5 fruit fly cellular contexts compared by ENCODE assay signal in the genomic region with DNA sequence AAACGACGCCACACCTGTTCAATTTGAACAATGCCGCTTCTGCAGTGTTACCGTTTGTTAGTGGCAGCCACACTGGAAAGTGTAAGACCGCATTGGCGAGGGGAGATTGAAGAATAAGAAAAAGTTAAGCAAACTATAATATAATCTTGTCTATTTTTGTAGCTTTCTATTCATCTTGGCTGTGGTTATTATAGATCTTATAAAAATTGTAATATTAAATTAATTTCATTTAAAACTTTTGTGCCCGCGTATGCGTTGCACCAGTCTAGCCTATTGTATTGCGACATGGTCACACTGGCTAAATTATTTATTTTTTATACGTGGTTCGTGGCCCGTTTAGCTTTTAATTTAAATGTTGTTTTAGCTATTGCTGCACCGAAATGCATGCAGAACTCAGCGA.
A peak's percentile ranks its signal among the peaks of the same experiment; 100 is the strongest.
TF ChIP-seq lines count a peak whose summit lies in the region.

A gene (minus strand): TSS at position 64 of the 400 bp plus-strand sequence.
A gene (plus strand): TSS at position 272 of the 400 bp plus-strand sequence.

TF ChIP-seq in whole organism, adult, 20 proteins besides CTCF, POLR2A, EP300 and RAD21 (continued from another document):
- TF ChIP-seq CG1620 (GFP tag; optimal IDR thresholded peaks at IDR 0.05; lab: Kevin White, UChicago) (peak; percentile 44), ovo (GFP tag; optimal IDR thresholded peaks at IDR 0.05; lab: Kevin White, UChicago) (peak; percentile 15), Clk (GFP tag; optimal IDR thresholded peaks at IDR 0.05; lab: Kevin White, UChicago) (no peak)

TF ChIP-seq in whole organism, embryonic, 481 proteins besides CTCF, POLR2A, EP300 and RAD21 (continued from another document and continues in another):
- peak; percentile 86 for TF ChIP-seq Ptx1 (GFP tag; IDR thresholded peaks at IDR 0.05; lab: Robert Waterston, UW)
- TF ChIP-seq row (GFP tag; IDR thresholded peaks at IDR 0.05; lab: Robert Waterston, UW): peak; percentile 97
- no peak for TF ChIP-seq luna (GFP tag; optimal IDR thresholded peaks at IDR 0.05; lab: Kevin White, UChicago)
- TF ChIP-seq CG6854 (GFP tag; optimal IDR thresholded peaks at IDR 0.05; lab: Kevin White, UChicago): no peak
- TF ChIP-seq nau (GFP tag; optimal IDR thresholded peaks at IDR 0.05; lab: Kevin White, UChicago): no peak
- peak; percentile 38; the same call in 1 of the 2 replicates for TF ChIP-seq CG11085 (GFP tag; IDR thresholded peaks at IDR 0.05; lab: Robert Waterston, UW)
- TF ChIP-seq Awh (GFP tag; IDR thresholded peaks at IDR 0.05; lab: Robert Waterston, UW): peak; percentile 51; the same call in 1 of the 2 replicates
- no peak for TF ChIP-seq hb (GFP tag; IDR thresholded peaks at IDR 0.05; lab: Robert Waterston, UW; ENCODE audit: partially characterized antibody)
- peak; percentile 64 for TF ChIP-seq Rx (GFP tag; IDR thresholded peaks at IDR 0.05; lab: Robert Waterston, UW)
- peak; percentile 38 for TF ChIP-seq Meics (GFP tag; optimal IDR thresholded peaks at IDR 0.05; lab: Kevin White, UChicago)
- peak; percentile 43 for TF ChIP-seq fd96Cb (tag; optimal IDR thresholded peaks at IDR 0.05; lab: Kevin White, UChicago)
- no peak for TF ChIP-seq gce (GFP tag; IDR thresholded peaks at IDR 0.05; lab: Robert Waterston, UW)
- no peak for TF ChIP-seq CkIIα-i1 (GFP tag; IDR thresholded peaks at IDR 0.05; lab: Robert Waterston, UW)
- peak; percentile 92 for TF ChIP-seq CG9932 (GFP tag; IDR thresholded peaks at IDR 0.05; lab: Robert Waterston, UW)
- TF ChIP-seq Dref (GFP tag; IDR thresholded peaks at IDR 0.05; lab: Robert Waterston, UW): peak; percentile 32; the same call in 1 of the 2 replicates
- TF ChIP-seq CG1603 (tag; optimal IDR thresholded peaks at IDR 0.05; lab: Kevin White, UChicago): no peak
- TF ChIP-seq zf30C (GFP tag; optimal IDR thresholded peaks at IDR 0.05; lab: Kevin White, UChicago): no peak
- peak; percentile 86 for TF ChIP-seq CoRest (tag; optimal IDR thresholded peaks at IDR 0.05; lab: Kevin White, UChicago)
- TF ChIP-seq jumu (GFP tag; optimal IDR thresholded peaks at IDR 0.05; lab: Kevin White, UChicago): peak; percentile 57
- peak; percentile 74 for TF ChIP-seq CG10147 (GFP tag; optimal IDR thresholded peaks at IDR 0.05; lab: Kevin White, UChicago)
- peak; percentile 27 for TF ChIP-seq CG9437 (GFP tag; optimal IDR thresholded peaks at IDR 0.05; lab: Kevin White, UChicago)
- TF ChIP-seq Nf-YB (GFP tag; optimal IDR thresholded peaks at IDR 0.05; lab: Kevin White, UChicago): peak; percentile 31
- no peak for TF ChIP-seq CG11504 (tag; optimal IDR thresholded peaks at IDR 0.05; lab: Kevin White, UChicago)
- TF ChIP-seq grn (GFP tag; optimal IDR thresholded peaks at IDR 0.05; lab: Kevin White, UChicago): no peak
- no peak for TF ChIP-seq Dfd (GFP tag; optimal IDR thresholded peaks at IDR 0.05; lab: Kevin White, UChicago)
- TF ChIP-seq CG7372 (GFP tag; IDR thresholded peaks at IDR 0.05; lab: Robert Waterston, UW): peak; percentile 58; the same call in 1 of the 2 replicates
- no peak for TF ChIP-seq corto (GFP tag; optimal IDR thresholded peaks at IDR 0.05; lab: Kevin White, UChicago)
- peak; percentile 54 for TF ChIP-seq CG4820 (GFP tag; optimal IDR thresholded peaks at IDR 0.05; lab: Kevin White, UChicago)
- peak; percentile 61; the same call in 1 of the 2 replicates for TF ChIP-seq Taf1 (GFP tag; IDR thresholded peaks at IDR 0.05; lab: Robert Waterston, UW)
- TF ChIP-seq schlank (tag; optimal IDR thresholded peaks at IDR 0.05; lab: Kevin White, UChicago): no peak

TF ChIP-seq in whole organism, prepupa, 60 proteins besides CTCF, POLR2A, EP300 and RAD21 (continued from another document):
- TF ChIP-seq CG10669 (GFP tag; optimal IDR thresholded peaks at IDR 0.05; lab: Kevin White, UChicago): peak; percentile 6
- peak; percentile 76 for TF ChIP-seq Eip78C (GFP tag; lab: Kevin White, UChicago)
- TF ChIP-seq eg (GFP tag; IDR thresholded peaks at IDR 0.05; lab: Robert Waterston, UW): peak; percentile 52; the same call in 2 of the 3 replicates
- TF ChIP-seq Sox15 (GFP tag; optimal IDR thresholded peaks at IDR 0.05; lab: Kevin White, UChicago): peak; percentile 45
- TF ChIP-seq salr (GFP tag; optimal IDR thresholded peaks at IDR 0.05; lab: Kevin White, UChicago): no peak
- TF ChIP-seq Hr4 (GFP tag; optimal IDR thresholded peaks at IDR 0.05; lab: Kevin White, UChicago): no peak
- TF ChIP-seq CG31627 (GFP tag; optimal IDR thresholded peaks at IDR 0.05; lab: Kevin White, UChicago): peak; percentile 63
- peak; percentile 1 for TF ChIP-seq CG1621 (tag; optimal IDR thresholded peaks at IDR 0.05; lab: Kevin White, UChicago)
- peak; percentile 60 for TF ChIP-seq Gug (GFP tag; IDR thresholded peaks at IDR 0.05; lab: Robert Waterston, UW)
- TF ChIP-seq esn (GFP tag; optimal IDR thresholded peaks at IDR 0.05; lab: Kevin White, UChicago): peak; percentile 54
- peak; percentile 57 for TF ChIP-seq Hr39 (GFP tag; optimal IDR thresholded peaks at IDR 0.05; lab: Kevin White, UChicago)
- TF ChIP-seq Smox (GFP tag; optimal IDR thresholded peaks at IDR 0.05; lab: Kevin White, UChicago): no peak
- peak; percentile 60 for TF ChIP-seq lz (GFP tag; optimal IDR thresholded peaks at IDR 0.05; lab: Kevin White, UChicago)
- peak; percentile 55; the same call in 1 of the 3 replicates for TF ChIP-seq CG6163 (GFP tag; IDR thresholded peaks at IDR 0.05; lab: Robert Waterston, UW)
- no peak for TF ChIP-seq Met (GFP tag; optimal IDR thresholded peaks at IDR 0.05; lab: Kevin White, UChicago)
- peak; percentile 39 for TF ChIP-seq achi (GFP tag; optimal IDR thresholded peaks at IDR 0.05; lab: Kevin White, UChicago)
- TF ChIP-seq Blimp-1 (GFP tag; optimal IDR thresholded peaks at IDR 0.05; lab: Kevin White, UChicago): no peak

TF ChIP-seq in whole organism, pupa, 21 proteins besides CTCF, POLR2A, EP300 and RAD21 (continued from another document):
- TF ChIP-seq rn (GFP tag; IDR thresholded peaks at IDR 0.05; lab: Robert Waterston, UW): no peak

TF ChIP-seq in whole organism, wandering third instar larva, 38 proteins besides CTCF, POLR2A, EP300 and RAD21 (continued from another document):
- TF ChIP-seq dl (GFP tag; optimal IDR thresholded peaks at IDR 0.05; lab: Kevin White, UChicago; ENCODE audit: insufficient read depth in 1 of 2, partially characterized antibody in 2 of 2) (no peak), rgr (GFP tag; optimal IDR thresholded peaks at IDR 0.05; lab: Kevin White, UChicago) (peak; percentile 63)
